Fruit fly (Drosophila melanogaster) whole organism, embryonic: ENCODE data around the gene CG13126.

Experiments
- ATbp ChIP-seq: fragments of 200-800 bp; sonication (Bioruptor generic); optimal IDR thresholded peaks from 2 replicates; lab custom pipeline; 2017; ENCODE audit warnings: missing biosample characterization, mild to moderate bottlenecking, missing genetic modification characterization, missing genetic modification reagents
- Aef1 ChIP-seq: fragments of 200-800 bp; sonication (Bioruptor generic); IDR thresholded peaks from 3 replicates; pipeline ENCODE4 v1.3.6; 2022; ENCODE audit warnings: missing biosample characterization, missing genetic modification characterization
- Antp ChIP-seq: fragments of 200-800 bp; sonication (Bioruptor generic); optimal IDR thresholded peaks from 3 replicates; lab custom pipeline; 2016; ENCODE audit warnings: missing biosample characterization, missing genetic modification characterization
- Atf3 ChIP-seq: fragments of 200-800 bp; sonication (Bioruptor generic); optimal IDR thresholded peaks from 3 replicates; lab custom pipeline; 2016; ENCODE audit warnings: missing biosample characterization, missing genetic modification characterization
- Awh ChIP-seq: fragments of 200-800 bp; sonication (Bioruptor generic); IDR thresholded peaks from 2 replicates; pipeline ENCODE4, ENCODE4 v1.3.6; 2022; ENCODE audit warnings: missing biosample characterization, missing genetic modification characterization
- CG10267 ChIP-seq: fragments of 200-800 bp; sonication (Bioruptor generic); optimal IDR thresholded peaks from 2 replicates; lab custom pipeline; 2018; ENCODE audit warnings: missing biosample characterization, mild to moderate bottlenecking, missing genetic modification characterization, moderate library complexity
- CG10274 ChIP-seq: fragments of 200-800 bp; sonication (Bioruptor generic); optimal IDR thresholded peaks from 3 replicates; lab custom pipeline; 2017; ENCODE audit warnings: missing biosample characterization, mild to moderate bottlenecking, missing genetic modification characterization
- CG10543 ChIP-seq: fragments of 200-800 bp; sonication (Bioruptor generic); optimal IDR thresholded peaks from 3 replicates; lab custom pipeline; 2017; ENCODE audit warnings: missing biosample characterization, mild to moderate bottlenecking, missing genetic modification characterization, moderate library complexity
- CG10565 ChIP-seq: fragments of 200-800 bp; sonication (Bioruptor generic); optimal IDR thresholded peaks from 3 replicates; lab custom pipeline; 2016; ENCODE audit warnings: missing biosample characterization, mild to moderate bottlenecking, missing genetic modification characterization
- CG11456 ChIP-seq: fragments of 200-800 bp; sonication (Bioruptor generic); IDR thresholded peaks from 3 replicates; pipeline ENCODE4 v1.3.6; 2022; ENCODE audit warnings: missing biosample characterization, missing genetic modification characterization
- CG12769 ChIP-seq: fragments of 200-800 bp; sonication (Bioruptor generic); optimal IDR thresholded peaks from 2 replicates; lab custom pipeline; 2019; ENCODE audit warnings: missing biosample characterization, mild to moderate bottlenecking, missing genetic modification characterization, moderate library complexity
- CG13424 ChIP-seq: fragments of 200-800 bp; sonication (Bioruptor generic); optimal IDR thresholded peaks from 2 replicates; lab custom pipeline; 2019; ENCODE audit warnings: missing biosample characterization, mild to moderate bottlenecking, missing genetic modification characterization, moderate library complexity
- CG13894 ChIP-seq: fragments of 200-800 bp; sonication (Bioruptor generic); optimal IDR thresholded peaks from 3 replicates; lab custom pipeline; 2018; ENCODE audit warnings: missing biosample characterization, mild to moderate bottlenecking, missing genetic modification characterization, moderate library complexity
- CG15601 ChIP-seq: fragments of 200-800 bp; sonication (Bioruptor generic); optimal IDR thresholded peaks from 3 replicates; lab custom pipeline; 2019; ENCODE audit warnings: missing biosample characterization, mild to moderate bottlenecking, missing genetic modification characterization, moderate library complexity
- CG1603 ChIP-seq: fragments of 200-800 bp; sonication (Bioruptor generic); optimal IDR thresholded peaks from 2 replicates; lab custom pipeline; 2019; ENCODE audit warnings: missing biosample characterization, mild to moderate bottlenecking, missing genetic modification characterization, moderate library complexity
- CG16815 ChIP-seq: fragments of 200-800 bp; sonication (Bioruptor generic); optimal IDR thresholded peaks from 3 replicates; lab custom pipeline; 2017; ENCODE audit warnings: missing biosample characterization, mild to moderate bottlenecking, missing genetic modification characterization
- CG2120 ChIP-seq: fragments of 200-800 bp; sonication (Bioruptor generic); optimal IDR thresholded peaks from 3 replicates; lab custom pipeline; 2016; ENCODE audit warnings: missing biosample characterization, missing genetic modification characterization
- CG30431 ChIP-seq: fragments of 200-800 bp; sonication (Bioruptor generic); optimal IDR thresholded peaks from 2 replicates; lab custom pipeline; 2017; ENCODE audit warnings: missing biosample characterization, missing genetic modification characterization
- CG4424 ChIP-seq: fragments of 200-800 bp; sonication (Bioruptor generic); optimal IDR thresholded peaks from 3 replicates; lab custom pipeline; 2016; ENCODE audit warnings: missing biosample characterization, missing genetic modification characterization
- CG4707 ChIP-seq: fragments of 200-800 bp; sonication (Bioruptor generic); optimal IDR thresholded peaks from 2 replicates; lab custom pipeline; 2018; ENCODE audit warnings: missing biosample characterization, mild to moderate bottlenecking, missing genetic modification characterization, moderate library complexity
- CG7839 ChIP-seq: fragments of 200-800 bp; sonication (Bioruptor generic); optimal IDR thresholded peaks from 3 replicates; lab custom pipeline; 2018; ENCODE audit warnings: missing biosample characterization, mild to moderate bottlenecking, missing genetic modification characterization, moderate library complexity
- CG7928 ChIP-seq: fragments of 200-800 bp; sonication (Bioruptor generic); optimal IDR thresholded peaks from 2 replicates; lab custom pipeline; 2017; ENCODE audit warnings: missing biosample characterization, mild to moderate bottlenecking, missing genetic modification characterization
- CG9797 ChIP-seq: fragments of 200-800 bp; sonication (Bioruptor generic); optimal IDR thresholded peaks from 3 replicates; lab custom pipeline; 2018; ENCODE audit warnings: missing biosample characterization, mild to moderate bottlenecking, missing genetic modification characterization
- CTCF ChIP-seq: fragments of 200-800 bp; sonication (Bioruptor generic); optimal IDR thresholded peaks from 2 replicates; lab custom pipeline; 2017; ENCODE audit warnings: missing biosample characterization, mild to moderate bottlenecking, missing genetic modification characterization, moderate library complexity
- Dp ChIP-seq: fragments of 200-800 bp; sonication (Bioruptor generic); optimal IDR thresholded peaks from 2 replicates; lab custom pipeline; 2018; ENCODE audit warnings: missing biosample characterization, mild to moderate bottlenecking, missing genetic modification characterization, moderate library complexity
- Fer3 ChIP-seq: fragments of 200-800 bp; sonication (Bioruptor generic); optimal IDR thresholded peaks from 2 replicates; lab custom pipeline; 2018; ENCODE audit warnings: missing biosample characterization, mild to moderate bottlenecking, missing genetic modification characterization, moderate library complexity
- HLH54F ChIP-seq: fragments of 200-800 bp; sonication (Bioruptor generic); optimal IDR thresholded peaks from 3 replicates; lab custom pipeline; 2016; ENCODE audit warnings: missing biosample characterization, missing genetic modification characterization
- Lim3 ChIP-seq: fragments of 200-800 bp; sonication (Bioruptor generic); IDR thresholded peaks from 2 replicates; pipeline ENCODE4 v1.3.6; 2022; ENCODE audit warnings: missing biosample characterization, missing genetic modification characterization
- Lpt ChIP-seq: fragments of >200 bp; optimal IDR thresholded peaks from 2 replicates; lab custom pipeline; 2018; ENCODE audit warnings: missing biosample characterization, missing genetic modification characterization
- Poxn ChIP-seq: fragments of 200-800 bp; sonication (Bioruptor generic); IDR thresholded peaks from 2 replicates; pipeline ENCODE4 v1.3.6; 2022; ENCODE audit warnings: missing biosample characterization, missing genetic modification characterization
- Ptx1 ChIP-seq: fragments of 200-800 bp; sonication (Bioruptor generic); IDR thresholded peaks from 2 replicates; pipeline ENCODE4 v1.3.6; 2022; ENCODE audit warnings: missing biosample characterization, missing genetic modification characterization
- Rfx ChIP-seq: fragments of 200-800 bp; sonication (Bioruptor generic); IDR thresholded peaks from 2 replicates; pipeline ENCODE4 v1.3.6; 2022; ENCODE audit warnings: missing biosample characterization, missing genetic modification characterization
- Xbp1 ChIP-seq: fragments of 200-800 bp; sonication (Bioruptor generic); optimal IDR thresholded peaks from 3 replicates; lab custom pipeline; 2016; ENCODE audit warnings: missing biosample characterization, mild to moderate bottlenecking, missing genetic modification characterization
- abd-A ChIP-seq: fragments of 200-800 bp; sonication (Bioruptor generic); optimal IDR thresholded peaks from 3 replicates; lab custom pipeline; 2019; ENCODE audit warnings: missing biosample characterization, mild to moderate bottlenecking, missing genetic modification characterization, moderate library complexity
- btn ChIP-seq: fragments of 200-800 bp; sonication (Bioruptor generic); optimal IDR thresholded peaks from 2 replicates; lab custom pipeline; 2016; ENCODE audit warnings: missing biosample characterization, missing genetic modification characterization
- esg ChIP-seq: fragments of 200-800 bp; sonication (Bioruptor generic); conservative IDR thresholded peaks from 2 replicates; pipeline ENCODE4 v1.3.6; 2022; ENCODE audit warnings: missing biosample characterization, missing genetic modification characterization
- eve ChIP-seq, 2 experiments: fragments of >200 bp; optimal IDR thresholded peaks; 2 replicates each; lab custom pipeline; 2017; ENCODE audit warnings: missing biosample characterization in 2 of 2, missing genetic modification characterization in 2 of 2
- fd64A ChIP-seq: fragments of 200-800 bp; sonication (Bioruptor generic); optimal IDR thresholded peaks from 3 replicates; lab custom pipeline; 2018; ENCODE audit warnings: missing biosample characterization, mild to moderate bottlenecking, missing genetic modification characterization
- ftz-f1 ChIP-seq: fragments of 200-800 bp; sonication (Bioruptor generic); optimal IDR thresholded peaks from 2 replicates; lab custom pipeline; 2016; ENCODE audit warnings: missing biosample characterization, missing genetic modification characterization
- gce ChIP-seq: fragments of 200-800 bp; sonication (Bioruptor generic); IDR thresholded peaks from 3 replicates; pipeline ENCODE4 v1.3.6; 2022; ENCODE audit warnings: missing biosample characterization, missing genetic modification characterization
- grau ChIP-seq: fragments of 200-800 bp; optimal IDR thresholded peaks from 3 replicates; lab custom pipeline; 2019; ENCODE audit warnings: missing biosample characterization, mild to moderate bottlenecking, missing genetic modification characterization, moderate library complexity
- gro ChIP-seq: fragments of 200-800 bp; sonication (Bioruptor generic); optimal IDR thresholded peaks from 2 replicates; lab custom pipeline; 2016; ENCODE audit warnings: missing biosample characterization, missing genetic modification characterization
- gsb-n ChIP-seq: fragments of 200-800 bp; sonication (Bioruptor generic); optimal IDR thresholded peaks from 3 replicates; lab custom pipeline; 2018; ENCODE audit warnings: missing biosample characterization, mild to moderate bottlenecking, missing genetic modification characterization
- hbn ChIP-seq: fragments of 200-800 bp; sonication (Bioruptor generic); IDR thresholded peaks from 2 replicates; pipeline ENCODE4 v1.3.6; 2022; ENCODE audit warnings: missing biosample characterization, missing genetic modification characterization; ENCODE audit not compliant: partially characterized antibody
- her ChIP-seq: fragments of 200-800 bp; sonication (Bioruptor generic); optimal IDR thresholded peaks from 2 replicates; lab custom pipeline; 2016; ENCODE audit warnings: missing biosample characterization, missing genetic modification characterization
- pnt ChIP-seq: fragments of 200-800 bp; sonication (Bioruptor generic); optimal IDR thresholded peaks from 3 replicates; lab custom pipeline; 2016; ENCODE audit warnings: missing biosample characterization, missing genetic modification characterization
- rib ChIP-seq: fragments of 200-800 bp; sonication (Bioruptor generic); IDR thresholded peaks from 2 replicates; pipeline ENCODE4 v1.3.6; 2022; ENCODE audit warnings: missing biosample characterization, missing genetic modification characterization
- sd ChIP-seq: fragments of 200-800 bp; sonication (Bioruptor generic); optimal IDR thresholded peaks from 3 replicates; lab custom pipeline; 2018; ENCODE audit warnings: missing biosample characterization, mild to moderate bottlenecking, missing genetic modification characterization, moderate library complexity
- sna ChIP-seq: fragments of 200-800 bp; sonication (Bioruptor generic); IDR thresholded peaks from 2 replicates; pipeline ENCODE4 v1.3.6; 2022; ENCODE audit warnings: missing biosample characterization, missing genetic modification characterization; ENCODE audit not compliant: partially characterized antibody
- trh ChIP-seq: fragments of 200-800 bp; sonication (Bioruptor generic); optimal IDR thresholded peaks from 2 replicates; lab custom pipeline; 2016; ENCODE audit warnings: missing biosample characterization, missing genetic modification characterization
- vvl ChIP-seq: fragments of 200-800 bp; sonication (Bioruptor generic); IDR thresholded peaks from 2 replicates; pipeline ENCODE4 v1.3.6; 2022; ENCODE audit warnings: missing biosample characterization, missing genetic modification characterization
- yki ChIP-seq: fragments of >200 bp; optimal IDR thresholded peaks from 3 replicates; lab custom pipeline; 2018
- zfh2 ChIP-seq: fragments of 200-800 bp; sonication (Bioruptor generic); optimal IDR thresholded peaks from 2 replicates; lab custom pipeline; 2016; ENCODE audit warnings: missing biosample characterization, missing genetic modification characterization

The CG13126 gene

dm6 chr2L:9943521-9943920 lies 10.5 kb downstream of the CG13126 start (continued):
- TF ChIP-seq esg (GFP tag; lab: Robert Waterston, UW) (no peak), CG9797 (GFP tag; lab: Kevin White, UChicago) (no peak), Ptx1 (GFP tag; lab: Robert Waterston, UW) (0 out of 2 replicates have a peak, but pooled peaks have one; percentile 13), CG10274 (GFP tag; lab: Kevin White, UChicago) (no peak), CG13424 (tag; lab: Kevin White, UChicago) (no peak), CG11456 (GFP tag; lab: Robert Waterston, UW) (no peak), CG10565 (GFP tag; lab: Kevin White, UChicago) (no peak), CG15601 (tag; lab: Kevin White, UChicago) (no peak), rib (GFP tag; lab: Robert Waterston, UW) (peak; percentile 73), grau (tag; lab: Kevin White, UChicago) (peak; percentile 15), her (GFP tag; lab: Kevin White, UChicago) (peak; percentile 18), gro (GFP tag; lab: Kevin White, UChicago) (peak; percentile 60), CG7928 (no peak), vvl (GFP tag; lab: Robert Waterston, UW) (no peak), Antp (no peak), Dp (GFP tag; lab: Kevin White, UChicago) (no peak), ftz-f1 (GFP tag; lab: Kevin White, UChicago) (peak; percentile 39), CG4707 (GFP tag; lab: Kevin White, UChicago) (no peak), Lim3 (GFP tag; lab: Robert Waterston, UW) (no peak), CG7839 (tag; lab: Kevin White, UChicago) (peak; percentile 14), trh (GFP tag; lab: Kevin White, UChicago) (no peak), Fer3 (peak; percentile 48), Awh (GFP tag; lab: Robert Waterston, UW) (no peak), btn (GFP tag; lab: Kevin White, UChicago) (no peak), Aef1 (GFP tag; lab: Robert Waterston, UW) (no peak), Poxn (GFP tag; lab: Robert Waterston, UW) (no peak), CG4424 (GFP tag; lab: Kevin White, UChicago) (no peak), hbn (GFP tag; lab: Robert Waterston, UW) (no peak), Xbp1 (GFP tag; lab: Kevin White, UChicago) (no peak), CG16815 (GFP tag; lab: Kevin White, UChicago) (no peak), Rfx (GFP tag; lab: Robert Waterston, UW) (peak; percentile 69), ATbp (GFP tag; lab: Kevin White, UChicago) (no peak), HLH54F (no peak), pnt (GFP tag; lab: Kevin White, UChicago) (no peak), eve (GFP tag; optimal IDR thresholded peaks at IDR 0.05; lab: Kevin White, UChicago) (no peak), CG12769 (tag; lab: Kevin White, UChicago) (peak; percentile 72), Lpt (no peak), gce (GFP tag; lab: Robert Waterston, UW) (no peak), CTCF (no peak), gsb-n (tag; lab: Kevin White, UChicago) (no peak), CG2120 (GFP tag; lab: Kevin White, UChicago) (peak; percentile 59), sna (GFP tag; lab: Robert Waterston, UW) (no peak), CG10543 (GFP tag; lab: Kevin White, UChicago) (peak; percentile 52), CG13894 (tag; lab: Kevin White, UChicago) (peak; percentile 9), yki (lab: Kevin White, UChicago) (no peak), CG1603 (tag; lab: Kevin White, UChicago) (peak; percentile 22), CG30431 (GFP tag; lab: Kevin White, UChicago) (no peak), Atf3 (GFP tag; lab: Kevin White, UChicago) (no peak), zfh2 (no peak), fd64A (GFP tag; lab: Kevin White, UChicago) (no peak), CG10267 (tag; lab: Kevin White, UChicago) (no peak), abd-A (tag; lab: Kevin White, UChicago) (no peak), sd (peak; percentile 92)
